Worm (Caenorhabditis elegans): ENCODE results near the gene F41G3.21.

- TF ChIP-seq ttx-3 (tag; optimal IDR thresholded peaks at IDR 0.05) (no peak), ceh-14 (tag; optimal IDR thresholded peaks at IDR 0.05) (peak; percentile 69), fax-1 (tag; optimal IDR thresholded peaks at IDR 0.05) (peak; percentile 84), Y22D7AL.16 (tag; optimal IDR thresholded peaks at IDR 0.05) (no peak), dmd-4 (tag; optimal IDR thresholded peaks at IDR 0.05; ENCODE audit: borderline replicate concordance) (no peak)
These were observed 18.1 kb downstream of the F41G3.21 start, which contains the start of gene T14B4.3 for ce11 chrII:6734674-6735073.
